Worm (Caenorhabditis elegans): Measurements from ENCODE around the gene hsp-12.3.

- TF ChIP-seq unc-42 (tag; optimal IDR thresholded peaks at IDR 0.05) = no peak
- no peak for TF ChIP-seq ama-1 (optimal IDR thresholded peaks at IDR 0.05)
- no peak for TF ChIP-seq elt-2 (tag; optimal IDR thresholded peaks at IDR 0.05)
- no peak for TF ChIP-seq fkh-10 (GFP tag; optimal IDR thresholded peaks at IDR 0.05)
- no peak for TF ChIP-seq dve-1 (tag; optimal IDR thresholded peaks at IDR 0.05)
- TF ChIP-seq ceh-6 (GFP tag; optimal IDR thresholded peaks at IDR 0.05) = no peak
- TF ChIP-seq nhr-11 (tag; optimal IDR thresholded peaks at IDR 0.05) = no peak
- TF ChIP-seq sox-4 (tag; optimal IDR thresholded peaks at IDR 0.05) = no peak
- no peak for TF ChIP-seq hlh-30 (tag; optimal IDR thresholded peaks at IDR 0.05; ENCODE audit: insufficient read depth)
- no peak for TF ChIP-seq pha-4 (tag; optimal IDR thresholded peaks at IDR 0.05)
- no peak for TF ChIP-seq pax-1 (tag; optimal IDR thresholded peaks at IDR 0.05)
Observed at ce11 chrIV:9490320-9490719, 45.0 kb upstream of the hsp-12.3 start, which contains the start of gene sru-6.
